Fruit fly (Drosophila melanogaster): ENCODE data around the gene CG33322.
A peak's percentile ranks its signal among the peaks of the same experiment; 100 is the strongest.

CG33322 gene

DNA sequence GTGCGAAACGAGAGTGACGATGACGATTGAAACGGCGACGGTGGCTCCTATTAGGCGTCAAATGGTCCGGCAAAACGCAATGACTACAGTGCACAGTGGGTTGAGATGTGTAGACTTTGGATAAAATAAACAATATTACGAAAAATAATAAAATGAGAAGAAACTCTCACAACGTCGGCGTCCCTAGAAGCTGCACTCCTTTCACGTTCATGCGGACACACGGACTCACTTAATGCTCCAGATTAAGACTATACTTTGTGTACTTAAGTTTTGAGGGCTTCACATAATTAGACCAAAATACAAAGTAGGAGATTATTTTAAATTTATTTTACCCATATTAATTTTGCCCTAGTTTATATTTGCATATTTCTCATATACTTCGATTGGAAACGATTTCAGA is 24.0 kb upstream of the CG33322 start:
- TF ChIP-seq mld (GFP tag; IDR thresholded peaks at IDR 0.05; ENCODE audit: partially characterized antibody) (no peak), CG13775 (GFP tag; optimal IDR thresholded peaks at IDR 0.05) (no peak), Sry-β (GFP tag; optimal IDR thresholded peaks at IDR 0.05) (no peak), sna (GFP tag; IDR thresholded peaks at IDR 0.05; ENCODE audit: partially characterized antibody) (no peak), CG3065 (GFP tag; optimal IDR thresholded peaks at IDR 0.05) (no peak), wor (GFP tag; IDR thresholded peaks at IDR 0.05) (no peak), Ptx1 (GFP tag; IDR thresholded peaks at IDR 0.05) (no peak), Oli (tag; optimal IDR thresholded peaks at IDR 0.05) (no peak), sens (GFP tag) (peak; percentile 16), CG7786 (GFP tag; optimal IDR thresholded peaks at IDR 0.05) (no peak), ato (GFP tag; IDR thresholded peaks at IDR 0.05; ENCODE audit: partially characterized antibody) (no peak), dmrt99B (tag; optimal IDR thresholded peaks at IDR 0.05) (peak; percentile 35), kay (GFP tag; optimal IDR thresholded peaks at IDR 0.05) (no peak), CG17385 (GFP tag; optimal IDR thresholded peaks at IDR 0.05) (no peak), tgo (GFP tag; IDR thresholded peaks at IDR 0.05) (no peak), CG8281 (tag; optimal IDR thresholded peaks at IDR 0.05) (no peak), CG5953 (GFP tag; IDR thresholded peaks at IDR 0.05) (no peak), Awh (GFP tag; IDR thresholded peaks at IDR 0.05) (no peak), bbx (GFP tag; IDR thresholded peaks at IDR 0.05; ENCODE audit: partially characterized antibody) (no peak), btn (GFP tag; optimal IDR thresholded peaks at IDR 0.05) (no peak), CG6654 (GFP tag; optimal IDR thresholded peaks at IDR 0.05) (no peak), CG13287 (GFP tag; IDR thresholded peaks at IDR 0.05; ENCODE audit: partially characterized antibody) (no peak), Usf (GFP tag; optimal IDR thresholded peaks at IDR 0.05) (no peak), CG6254 (GFP tag; optimal IDR thresholded peaks at IDR 0.05) (peak; percentile 6), Blimp-1 (GFP tag; optimal IDR thresholded peaks at IDR 0.05) (peak; percentile 26), CG11398 (GFP tag; optimal IDR thresholded peaks at IDR 0.05) (no peak), Max (GFP tag; optimal IDR thresholded peaks at IDR 0.05) (no peak)

DNA sequence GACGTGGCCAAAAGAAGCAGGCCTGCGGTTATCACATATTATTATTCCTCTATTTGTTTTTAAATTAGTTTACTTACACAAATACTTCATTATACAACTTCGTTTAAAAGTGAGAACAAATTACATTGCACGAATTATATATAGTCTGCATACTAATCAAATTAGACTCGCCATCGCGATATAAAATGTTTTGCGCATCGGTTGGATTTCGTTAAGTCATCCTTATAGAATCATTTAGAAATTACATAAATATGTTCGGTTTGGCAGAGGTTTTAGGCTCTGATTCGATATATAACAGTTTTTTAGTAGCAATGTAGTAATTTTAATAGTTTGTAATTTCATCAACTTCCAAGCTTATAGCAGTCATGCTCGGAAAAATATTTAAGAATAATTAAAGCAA is 21.8 kb upstream of the CG33322 start, which contains the start of gene Spn38F:
Gene Spn38F, minus strand, starts transcription at position 101 of the 400 bp plus-strand sequence.
- TF ChIP-seq odd (GFP tag; optimal IDR thresholded peaks at IDR 0.05) (no peak), CG14965 (GFP tag; optimal IDR thresholded peaks at IDR 0.05; ENCODE audit: borderline replicate concordance) (no peak), CG8765 (GFP tag; IDR thresholded peaks at IDR 0.05) (no peak), CHES-1-like (GFP tag; optimal IDR thresholded peaks at IDR 0.05) (no peak), tgo (GFP tag; IDR thresholded peaks at IDR 0.05) (no peak), CG11696 (GFP tag; IDR thresholded peaks at IDR 0.05) (no peak), CG7963 (GFP tag; IDR thresholded peaks at IDR 0.05; ENCODE audit: partially characterized antibody) (no peak), CG13296 (GFP tag; optimal IDR thresholded peaks at IDR 0.05) (no peak), ken (GFP tag; IDR thresholded peaks at IDR 0.05) (no peak), slp2 (GFP tag; optimal IDR thresholded peaks at IDR 0.05) (no peak), cwo (GFP tag; optimal IDR thresholded peaks at IDR 0.05) (no peak), Hr39 (optimal IDR thresholded peaks at IDR 0.05) (no peak), vnd (GFP tag; IDR thresholded peaks at IDR 0.05; ENCODE audit: partially characterized antibody) (no peak), CG4360 (GFP tag; IDR thresholded peaks at IDR 0.05) (no peak), HLH54F (GFP tag; optimal IDR thresholded peaks at IDR 0.05) (no peak)

All from whole organism, embryonic.